Worm (Caenorhabditis elegans) whole organism, L2 larva: Measurements from ENCODE around the gene clp-6.

ENCODE experiments used
- C34F6.9 ChIP-seq: fragments of 150-350 bp; optimal IDR thresholded peaks from 2 replicates; lab custom pipeline; 2014; ENCODE audit warnings: missing biosample characterization, missing genetic modification characterization
- R02D3.7 ChIP-seq: fragments of 150-350 bp; optimal IDR thresholded peaks from 2 replicates; lab custom pipeline; 2014; ENCODE audit warnings: missing biosample characterization, missing genetic modification characterization
- Y55F3AM.14 ChIP-seq: fragments of 200-800 bp; sonication (Bioruptor generic); optimal IDR thresholded peaks from 2 replicates; lab custom pipeline; 2018; ENCODE audit warnings: mild to moderate bottlenecking, missing genetic modification characterization, missing compliant biosample characterization
- ZK546.5 ChIP-seq: sonication (generic microtip); optimal IDR thresholded peaks from 2 replicates; lab custom pipeline; 2017; ENCODE audit warnings: missing biosample characterization, missing genetic modification characterization
- alr-1 ChIP-seq: fragments of 150-350 bp; optimal IDR thresholded peaks from 2 replicates; lab custom pipeline; 2014; ENCODE audit warnings: missing biosample characterization, missing genetic modification characterization
- ama-1 ChIP-seq: fragments of 150-350 bp; optimal IDR thresholded peaks from 2 replicates; lab custom pipeline; 2018; ENCODE audit warnings: inconsistent platforms
- blmp-1 ChIP-seq: sonication (generic microtip); optimal IDR thresholded peaks from 2 replicates; lab custom pipeline; 2017; ENCODE audit warnings: missing genetic modification characterization, mild to moderate bottlenecking, missing compliant biosample characterization, antibody characterized with exemption, moderate library complexity; ENCODE audit not compliant: insufficient read depth
- ceh-16 ChIP-seq: fragments of 150-350 bp; optimal IDR thresholded peaks from 2 replicates; lab custom pipeline; 2014; ENCODE audit warnings: missing biosample characterization, missing genetic modification characterization
- ceh-82 ChIP-seq: fragments of 150-350 bp; optimal IDR thresholded peaks from 2 replicates; lab custom pipeline; 2014; ENCODE audit warnings: missing biosample characterization, missing genetic modification characterization
- crh-2 ChIP-seq: sonication (generic microtip); optimal IDR thresholded peaks from 2 replicates; lab custom pipeline; 2017; ENCODE audit warnings: missing biosample characterization, missing genetic modification characterization
- dmd-4 ChIP-seq: sonication (generic microtip); optimal IDR thresholded peaks from 2 replicates; lab custom pipeline; 2017; ENCODE audit warnings: missing biosample characterization, missing genetic modification characterization
- egl-27 ChIP-seq: sonication (generic microtip); optimal IDR thresholded peaks from 3 replicates; lab custom pipeline; 2017; ENCODE audit warnings: missing biosample characterization, missing genetic modification reagents, missing genetic modification characterization
- elt-1 ChIP-seq: fragments of 150-350 bp; optimal IDR thresholded peaks from 2 replicates; lab custom pipeline; 2014; ENCODE audit warnings: missing biosample characterization, missing genetic modification characterization
- fos-1 ChIP-seq: fragments of 150-350 bp; optimal IDR thresholded peaks from 2 replicates; lab custom pipeline; 2014; ENCODE audit warnings: missing biosample characterization, missing genetic modification characterization
- gmeb-1 ChIP-seq: fragments of 150-350 bp; optimal IDR thresholded peaks from 2 replicates; lab custom pipeline; 2014; ENCODE audit warnings: missing biosample characterization, missing genetic modification characterization
- lin-11 ChIP-seq: fragments of 150-350 bp; sonication (generic microtip); optimal IDR thresholded peaks from 2 replicates; lab custom pipeline; 2014; ENCODE audit warnings: missing biosample characterization, missing genetic modification characterization, inconsistent platforms, mixed read lengths
- lin-13 ChIP-seq: fragments of 150-350 bp; optimal IDR thresholded peaks from 2 replicates; lab custom pipeline; 2014; ENCODE audit warnings: missing biosample characterization, missing genetic modification reagents, missing genetic modification characterization
- lin-39 ChIP-seq: fragments of 150-350 bp; optimal IDR thresholded peaks from 2 replicates; lab custom pipeline; 2014; ENCODE audit warnings: missing biosample characterization, missing genetic modification reagents, missing genetic modification characterization
- mbf-1 ChIP-seq: sonication (generic microtip); optimal IDR thresholded peaks from 2 replicates; lab custom pipeline; 2017; ENCODE audit warnings: missing biosample characterization, missing genetic modification characterization
- nhr-10 ChIP-seq: sonication (generic microtip); optimal IDR thresholded peaks from 2 replicates; lab custom pipeline; 2017; ENCODE audit warnings: missing biosample characterization, missing genetic modification characterization
- nhr-11 ChIP-seq: fragments of 150-350 bp; optimal IDR thresholded peaks from 2 replicates; lab custom pipeline; 2014; ENCODE audit warnings: missing biosample characterization, missing genetic modification characterization
- nhr-12 ChIP-seq: fragments of 150-350 bp; optimal IDR thresholded peaks from 2 replicates; lab custom pipeline; 2014; ENCODE audit warnings: missing biosample characterization, missing genetic modification characterization
- nhr-129 ChIP-seq: fragments of 150-350 bp; optimal IDR thresholded peaks from 2 replicates; lab custom pipeline; 2014; ENCODE audit warnings: missing biosample characterization, missing genetic modification characterization
- nhr-21 ChIP-seq: fragments of 150-350 bp; optimal IDR thresholded peaks from 2 replicates; lab custom pipeline; 2014; ENCODE audit warnings: missing biosample characterization, missing genetic modification characterization
- nhr-77 ChIP-seq: fragments of 150-350 bp; optimal IDR thresholded peaks from 2 replicates; lab custom pipeline; 2014; ENCODE audit warnings: missing biosample characterization, missing genetic modification characterization
- peb-1 ChIP-seq: fragments of 150-350 bp; optimal IDR thresholded peaks from 2 replicates; lab custom pipeline; 2014; ENCODE audit warnings: missing biosample characterization, missing genetic modification characterization
- sem-4 ChIP-seq: fragments of 150-350 bp; optimal IDR thresholded peaks from 2 replicates; lab custom pipeline; 2014; ENCODE audit warnings: missing biosample characterization, missing genetic modification reagents, missing genetic modification characterization
- sma-3 ChIP-seq: sonication (generic microtip); optimal IDR thresholded peaks from 2 replicates; lab custom pipeline; 2016; ENCODE audit warnings: missing genetic modification reagents, missing genetic modification characterization, missing compliant biosample characterization
- sma-9 ChIP-seq, 2 experiments: fragments of 150-350 bp in 1 of 2; sonication (generic microtip) in 1 of 2; optimal IDR thresholded peaks; 2 replicates each; lab custom pipeline; 2014 to 2016; ENCODE audit warnings: missing genetic modification characterization in 2 of 2, mild to moderate bottlenecking in 1 of 2, missing biosample characterization in 1 of 2, missing compliant biosample characterization in 1 of 2, missing genetic modification reagents in 1 of 2, moderate library complexity in 1 of 2
- unc-39 ChIP-seq: fragments of 150-350 bp; optimal IDR thresholded peaks from 2 replicates; lab custom pipeline; 2014; ENCODE audit warnings: missing biosample characterization, missing genetic modification characterization
- unc-55 ChIP-seq: fragments of 150-350 bp; sonication (generic microtip); optimal IDR thresholded peaks from 3 replicates; lab custom pipeline; 2014; ENCODE audit warnings: missing biosample characterization, missing genetic modification reagents, missing genetic modification characterization
- unc-62 ChIP-seq: fragments of 150-350 bp; optimal IDR thresholded peaks from 2 replicates; lab custom pipeline; 2014; ENCODE audit warnings: missing biosample characterization, missing genetic modification reagents, missing genetic modification characterization
- zag-1 ChIP-seq: fragments of 150-350 bp; optimal IDR thresholded peaks from 2 replicates; lab custom pipeline; 2014; ENCODE audit warnings: missing biosample characterization, missing genetic modification characterization
- ztf-1 ChIP-seq: fragments of 200-800 bp; sonication (Bioruptor generic); conservative IDR thresholded peaks from 2 replicates; pipeline ENCODE4 v1.3.6; 2022; ENCODE audit warnings: missing genetic modification characterization, missing compliant biosample characterization
- ztf-4 ChIP-seq: fragments of 150-350 bp; optimal IDR thresholded peaks from 2 replicates; lab custom pipeline; 2014; ENCODE audit warnings: missing biosample characterization, missing genetic modification characterization

clp-6 gene

ce11 chrIV:1469093-1469492, 34.3 kb upstream of the clp-6 start:
- TF ChIP-seq alr-1 (no peak), nhr-12 (tag; lab: Kevin White, UChicago) (no peak), egl-27 (tag; lab: Kevin White, UChicago) (no peak), unc-39 (tag; lab: Kevin White, UChicago) (no peak), nhr-10 (no peak), ceh-82 (tag; lab: Kevin White, UChicago) (no peak), elt-1 (tag; lab: Kevin White, UChicago) (no peak), Y55F3AM.14 (GFP tag; lab: Kevin White, UChicago) (no peak), ztf-4 (no peak), unc-55 (GFP tag; lab: Kevin White, UChicago) (no peak), nhr-129 (tag; lab: Kevin White, UChicago) (no peak)

- TF ChIP-seq fos-1, result no peak
- no peak for TF ChIP-seq ztf-1 (GFP tag; lab: Robert Waterston, UW)
- TF ChIP-seq gmeb-1, result no peak
- no peak for TF ChIP-seq unc-55 (GFP tag; lab: Kevin White, UChicago)
- TF ChIP-seq crh-2, result no peak
- no peak for TF ChIP-seq nhr-12 (tag; lab: Kevin White, UChicago)
Observed at ce11 chrIV:1465462-1465861, 30.6 kb upstream of the clp-6 start.

- TF ChIP-seq sem-4 (no peak), nhr-21 (tag; lab: Kevin White, UChicago) (no peak), alr-1 (no peak), elt-1 (tag; lab: Kevin White, UChicago) (no peak), nhr-11 (tag; lab: Kevin White, UChicago) (no peak), lin-11 (tag; lab: Kevin White, UChicago) (no peak), blmp-1 (tag; lab: Kevin White, UChicago) (no peak), R02D3.7 (no peak), dmd-4 (tag; lab: Kevin White, UChicago) (no peak), sma-9 (GFP tag; optimal IDR thresholded peaks at IDR 0.05; lab: Kevin White, UChicago) (no peak), sma-9 (tag; optimal IDR thresholded peaks at IDR 0.05; lab: Kevin White, UChicago) (no peak), ceh-82 (tag; lab: Kevin White, UChicago) (no peak), sma-3 (GFP tag; lab: Kevin White, UChicago) (no peak), unc-39 (tag; lab: Kevin White, UChicago) (no peak), nhr-77 (no peak), peb-1 (no peak), mbf-1 (tag; lab: Kevin White, UChicago) (no peak)
Observed at ce11 chrIV:1461463-1461862, 26.6 kb upstream of the clp-6 start.

ce11 chrIV:1460686-1461085, 25.8 kb upstream of the clp-6 start, which contains the start of gene col-106:
col-106 (minus strand) TSS chrIV:1460786.
- TF ChIP-seq nhr-129 (tag; lab: Kevin White, UChicago) (no peak), fos-1 (no peak), lin-13 (GFP tag; lab: Kevin White, UChicago) (no peak), unc-62 (GFP tag; lab: Kevin White, UChicago) (no peak), alr-1 (no peak), C34F6.9 (tag; lab: Kevin White, UChicago) (no peak), lin-11 (tag; lab: Kevin White, UChicago) (no peak), ama-1 (no peak), ceh-16 (tag; lab: Kevin White, UChicago) (no peak), unc-55 (GFP tag; lab: Kevin White, UChicago) (no peak), lin-39 (tag; lab: Kevin White, UChicago) (no peak), R02D3.7 (no peak), sma-9 (GFP tag; optimal IDR thresholded peaks at IDR 0.05; lab: Kevin White, UChicago) (no peak), sma-9 (tag; optimal IDR thresholded peaks at IDR 0.05; lab: Kevin White, UChicago) (no peak), zag-1 (tag; lab: Kevin White, UChicago) (no peak), nhr-21 (tag; lab: Kevin White, UChicago) (no peak), gmeb-1 (no peak), ztf-1 (GFP tag; lab: Robert Waterston, UW) (no peak), ZK546.5 (tag; lab: Kevin White, UChicago) (no peak)
- TF ChIP-seq, all 48 proteins: peak for 0
